Worm (Caenorhabditis elegans) whole organism, L4 larva: Measurements from ENCODE around the gene Y49F6C.6.

Experiments
- F26F4.8 ChIP-seq: fragments of 200-800 bp; sonication (Bioruptor generic); conservative IDR thresholded peaks from 2 replicates; pipeline ENCODE4 v1.3.6; 2022; ENCODE audit warnings: missing genetic modification characterization, missing compliant biosample characterization
- F49E8.2 ChIP-seq: sonication (generic microtip); optimal IDR thresholded peaks from 2 replicates; lab custom pipeline; 2016; ENCODE audit warnings: missing compliant biosample characterization, mild to moderate bottlenecking, missing genetic modification characterization, borderline replicate concordance
- R02D3.7 ChIP-seq: fragments of 150-350 bp; sonication (generic microtip); optimal IDR thresholded peaks from 3 replicates; lab custom pipeline; 2014; ENCODE audit warnings: missing biosample characterization, missing genetic modification characterization
- aha-1 ChIP-seq: fragments of 150-350 bp; peaks from one replicate; lab custom pipeline; 2014; ENCODE audit warnings: missing biosample characterization, missing genetic modification characterization
- ama-1 ChIP-seq: fragments of 150-350 bp; optimal IDR thresholded peaks from 2 replicates; lab custom pipeline; 2014; ENCODE audit warnings: inconsistent platforms, mixed read lengths
- arid-1 ChIP-seq: fragments of 200-800 bp; sonication (Bioruptor generic); conservative IDR thresholded peaks from 2 replicates; pipeline ENCODE4 v1.3.6; 2022; ENCODE audit warnings: missing genetic modification reagents, missing genetic modification characterization, missing compliant biosample characterization
- attf-4 ChIP-seq: sonication (generic microtip); optimal IDR thresholded peaks from 3 replicates; lab custom pipeline; 2017; ENCODE audit warnings: missing biosample characterization, missing genetic modification characterization
- ceh-28 ChIP-seq: fragments of 150-350 bp; optimal IDR thresholded peaks from 2 replicates; lab custom pipeline; 2014; ENCODE audit warnings: missing biosample characterization, missing genetic modification reagents, missing genetic modification characterization
- ceh-82 ChIP-seq: sonication (generic microtip); optimal IDR thresholded peaks from 2 replicates; lab custom pipeline; 2017; ENCODE audit warnings: missing biosample characterization, missing genetic modification characterization
- ces-1 ChIP-seq: fragments of 150-350 bp; sonication (generic microtip); optimal IDR thresholded peaks from 4 replicates; lab custom pipeline; 2014; ENCODE audit warnings: missing biosample characterization, missing genetic modification reagents, missing genetic modification characterization
- daf-8 ChIP-seq: fragments of 200-800 bp; sonication (Bioruptor generic); IDR thresholded peaks from 2 replicates; pipeline ENCODE4 v1.3.6; 2022; ENCODE audit warnings: missing genetic modification characterization, missing compliant biosample characterization
- dmd-9 ChIP-seq: fragments of 200-800 bp; sonication (Bioruptor generic); IDR thresholded peaks from 2 replicates; pipeline ENCODE4 v1.3.6; 2022; ENCODE audit warnings: missing genetic modification reagents, missing genetic modification characterization, missing compliant biosample characterization
- fkh-10 ChIP-seq: fragments of 150-350 bp; optimal IDR thresholded peaks from 2 replicates; lab custom pipeline; 2014; ENCODE audit warnings: missing biosample characterization, missing genetic modification reagents, missing genetic modification characterization
- fos-1 ChIP-seq: fragments of 150-350 bp; optimal IDR thresholded peaks from 2 replicates; lab custom pipeline; 2014; ENCODE audit warnings: missing biosample characterization, missing genetic modification characterization
- hif-1 ChIP-seq, 2 experiments: sonication (generic microtip); optimal IDR thresholded peaks; 2 replicates each; lab custom pipeline; 2016 to 2017; ENCODE audit warnings: missing compliant biosample characterization in 2 of 2, missing genetic modification characterization in 2 of 2, missing genetic modification reagents in 2 of 2, missing genotype in 2 of 2, mild to moderate bottlenecking in 1 of 2
- lin-1 ChIP-seq: fragments of 200-800 bp; sonication (Bioruptor generic); IDR thresholded peaks from 2 replicates; pipeline ENCODE4 v1.3.6; 2022; ENCODE audit warnings: missing genetic modification reagents, missing genetic modification characterization, missing compliant biosample characterization
- lin-13 ChIP-seq: fragments of 150-350 bp; optimal IDR thresholded peaks from 2 replicates; lab custom pipeline; 2014; ENCODE audit warnings: missing biosample characterization, missing genetic modification reagents, missing genetic modification characterization
- lin-15B ChIP-seq: fragments of 150-350 bp; sonication (generic microtip); optimal IDR thresholded peaks from 3 replicates; lab custom pipeline; 2014; ENCODE audit warnings: missing biosample characterization, missing genetic modification characterization
- lsy-2 ChIP-seq, 2 experiments: fragments of 150-350 bp in 1 of 2; sonication (generic microtip) in 1 of 2; optimal IDR thresholded peaks; 2 replicates each; lab custom pipeline; 2014 to 2017; ENCODE audit warnings: missing biosample characterization in 2 of 2, missing genetic modification characterization in 2 of 2
- mdl-1 ChIP-seq, 2 experiments: fragments of 150-350 bp in 1 of 2; sonication (generic microtip) in 1 of 2; optimal IDR thresholded peaks; 2 replicates each; lab custom pipeline; 2014 to 2017; ENCODE audit warnings: missing biosample characterization in 2 of 2, missing genetic modification characterization in 2 of 2
- mdt-29 ChIP-seq: fragments of 200-800 bp; sonication (Bioruptor generic); IDR thresholded peaks from 2 replicates; pipeline ENCODE4 v1.3.6; 2022; ENCODE audit warnings: missing genetic modification reagents, missing genetic modification characterization, missing compliant biosample characterization
- mep-1 ChIP-seq: fragments of 150-350 bp; sonication (generic microtip); optimal IDR thresholded peaks from 3 replicates; lab custom pipeline; 2014; ENCODE audit warnings: missing biosample characterization, missing genetic modification characterization
- mes-2 ChIP-seq: sonication (generic microtip); optimal IDR thresholded peaks from 2 replicates; lab custom pipeline; 2016; ENCODE audit warnings: missing genotype, mild to moderate bottlenecking, missing genetic modification characterization, missing compliant biosample characterization; ENCODE audit not compliant: poor library complexity, severe bottlenecking
- mxl-3 ChIP-seq: fragments of 200-800 bp; sonication (Bioruptor generic); optimal IDR thresholded peaks from 2 replicates; lab custom pipeline; 2018; ENCODE audit warnings: mild to moderate bottlenecking, missing genetic modification characterization, missing compliant biosample characterization
- nhr-10 ChIP-seq: fragments of 150-350 bp; optimal IDR thresholded peaks from 2 replicates; lab custom pipeline; 2014; ENCODE audit warnings: missing biosample characterization, missing genetic modification characterization
- nhr-237 ChIP-seq: sonication (generic microtip); optimal IDR thresholded peaks from 2 replicates; lab custom pipeline; 2017; ENCODE audit warnings: missing biosample characterization, missing genetic modification characterization
- nhr-41 ChIP-seq: fragments of 200-800 bp; sonication (Bioruptor generic); IDR thresholded peaks from 2 replicates; pipeline ENCODE4 v1.3.6; 2022; ENCODE audit warnings: missing genetic modification reagents, missing genetic modification characterization, missing compliant biosample characterization
- nhr-76 ChIP-seq: fragments of 150-350 bp; optimal IDR thresholded peaks from 2 replicates; lab custom pipeline; 2014; ENCODE audit warnings: missing biosample characterization, missing genetic modification characterization
- pha-4 ChIP-seq, 2 experiments: fragments of 150-350 bp in 1 of 2; fragments of 200-800 bp in 1 of 2; sonication (Bioruptor generic) in 1 of 2; IDR thresholded peaks in 1 of 2; optimal IDR thresholded peaks in 1 of 2; 2 replicates each; pipeline versions ENCODE4 v1.3.6 to Lab custom; 2014 to 2022; ENCODE audit warnings: missing genetic modification characterization in 2 of 2, missing genetic modification reagents in 2 of 2, missing biosample characterization in 1 of 2, missing compliant biosample characterization in 1 of 2
- php-3 ChIP-seq: fragments of 200-800 bp; sonication (Bioruptor generic); IDR thresholded peaks from 2 replicates; pipeline ENCODE4 v1.3.6; 2022; ENCODE audit warnings: missing genetic modification reagents, missing genetic modification characterization, missing compliant biosample characterization
- set-16 ChIP-seq: fragments of 200-800 bp; sonication (Bioruptor generic); IDR thresholded peaks from 2 replicates; pipeline ENCODE4 v1.3.6; 2022; ENCODE audit warnings: missing genetic modification reagents, missing genetic modification characterization, missing compliant biosample characterization
- tag-97 ChIP-seq: fragments of 200-800 bp; sonication (Bioruptor generic); IDR thresholded peaks from 2 replicates; pipeline ENCODE4 v1.3.6; 2022; ENCODE audit warnings: missing genetic modification characterization, missing compliant biosample characterization
- unc-39 ChIP-seq: sonication (generic microtip); optimal IDR thresholded peaks from 2 replicates; lab custom pipeline; 2017; ENCODE audit warnings: missing biosample characterization, missing genetic modification characterization
- unc-62 ChIP-seq, 3 experiments: fragments of 150-350 bp in 1 of 3; sonication (generic microtip); optimal IDR thresholded peaks in 2 of 3; peaks in 1 of 3; 1 replicate in 1 of 3; 2 replicates in 2 of 3; lab custom pipeline; 2014 to 2017; ENCODE audit warnings: missing biosample characterization in 3 of 3, missing genetic modification characterization in 3 of 3, missing genetic modification reagents in 3 of 3, missing genotype in 1 of 3
- zfp-2 ChIP-seq: sonication (generic microtip); optimal IDR thresholded peaks from 2 replicates; lab custom pipeline; 2016; ENCODE audit warnings: mild to moderate bottlenecking, missing genetic modification characterization, missing compliant biosample characterization
- zfp-3 ChIP-seq: fragments of 200-800 bp; sonication (Bioruptor generic); conservative IDR thresholded peaks from 2 replicates; pipeline ENCODE4 v1.3.6; 2022; ENCODE audit warnings: missing genetic modification reagents, missing genetic modification characterization, missing compliant biosample characterization

Y49F6C.6 gene

ce11 chrII:3341989-3342388 is 25.0 kb downstream of the Y49F6C.6 start, which contains the start of gene F14D2.11:
Gene F14D2.11 (minus strand): TSS chrII:3342089.
- no peak for TF ChIP-seq attf-4 (tag; lab: Kevin White, UChicago)
- no peak for TF ChIP-seq tag-97 (GFP tag; lab: Robert Waterston, UW)
- no peak for TF ChIP-seq lin-13
- TF ChIP-seq nhr-41 (GFP tag; lab: Robert Waterston, UW), result no peak
- no peak for TF ChIP-seq ces-1 (GFP tag; lab: Kevin White, UChicago)
- TF ChIP-seq nhr-10 (tag; lab: Kevin White, UChicago), result no peak
- TF ChIP-seq hif-1 (tag; optimal IDR thresholded peaks at IDR 0.05; lab: Kevin White, UChicago), result no peak
- no peak for TF ChIP-seq unc-39 (tag; lab: Kevin White, UChicago)
- no peak for TF ChIP-seq arid-1 (GFP tag; lab: Robert Waterston, UW)
- TF ChIP-seq lsy-2 (tag; optimal IDR thresholded peaks at IDR 0.05; lab: Kevin White, UChicago), result no peak

DNA sequence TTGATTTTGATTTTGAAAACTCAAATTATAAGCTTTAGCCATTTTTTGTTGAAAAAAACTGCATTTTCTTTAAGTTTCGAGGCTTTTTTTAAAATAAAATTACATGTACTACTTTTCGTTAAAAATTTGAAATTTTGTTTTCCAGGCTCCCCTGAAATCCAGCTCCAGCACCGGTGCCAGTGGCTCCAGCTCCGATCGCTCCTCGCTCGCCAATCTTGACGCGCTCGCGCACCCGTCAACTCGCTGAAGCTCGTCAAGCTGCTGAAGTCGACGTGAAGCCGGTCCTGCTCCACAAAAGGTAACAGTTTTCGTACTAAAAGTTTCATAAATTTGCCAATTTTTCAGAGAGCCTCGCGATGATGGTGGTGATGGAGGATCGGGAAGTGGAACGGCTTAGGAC is 26.2 kb downstream of the Y49F6C.6 start:
- TF ChIP-seq set-16 (GFP tag; lab: Robert Waterston, UW) (peak; percentile 87), nhr-237 (tag; lab: Kevin White, UChicago) (no peak)

- no peak for TF ChIP-seq fos-1 (tag; lab: Kevin White, UChicago)
- TF ChIP-seq pha-4 (GFP tag; IDR thresholded peaks at IDR 0.05; lab: Robert Waterston, UW), result no peak
- TF ChIP-seq pha-4 (tag; optimal IDR thresholded peaks at IDR 0.05; lab: Kevin White, UChicago), result no peak
- TF ChIP-seq zfp-2, result no peak
- no peak for TF ChIP-seq daf-8 (GFP tag; lab: Robert Waterston, UW)
- TF ChIP-seq dmd-9 (GFP tag; lab: Robert Waterston, UW), result no peak
- no peak for TF ChIP-seq ceh-28 (tag; lab: Kevin White, UChicago)
- no peak for TF ChIP-seq unc-62 (GFP tag; optimal IDR thresholded peaks at IDR 0.05 in 1 of 2; lab: Kevin White, UChicago)
- TF ChIP-seq unc-62 (tag; optimal IDR thresholded peaks at IDR 0.05; lab: Kevin White, UChicago), result no peak
These were observed 26.7 kb downstream of the Y49F6C.6 start, which contains the start of gene F14D2.5 for ce11 chrII:3340251-3340650. Gene F14D2.5 (plus strand): TSS chrII:3340551.

- TF ChIP-seq nhr-76, result no peak
- TF ChIP-seq unc-62 (GFP tag; optimal IDR thresholded peaks at IDR 0.05 in 1 of 2; lab: Kevin White, UChicago), result peak in 1 of 2 experiments; percentile 31
- no peak for TF ChIP-seq unc-62 (tag; optimal IDR thresholded peaks at IDR 0.05; lab: Kevin White, UChicago)
- TF ChIP-seq zfp-3 (GFP tag; lab: Robert Waterston, UW), result no peak
- TF ChIP-seq mxl-3 (GFP tag; lab: Kevin White, UChicago), result no peak
- TF ChIP-seq aha-1 (tag; lab: Kevin White, UChicago), result peak; percentile 79
- no peak for TF ChIP-seq mep-1 (tag; lab: Kevin White, UChicago)
- TF ChIP-seq lin-1, result no peak
- TF ChIP-seq, all 104 proteins: peak for 2
These were observed 28.4 kb downstream of the Y49F6C.6 start, which contains the start of gene F14D2.7 for ce11 chrII:3338556-3338955. Gene F14D2.7 (minus strand): TSS chrII:3338656.

- TF ChIP-seq ceh-28 (tag; lab: Kevin White, UChicago), result no peak
- no peak for TF ChIP-seq F26F4.8 (GFP tag; lab: Robert Waterston, UW)
- no peak for TF ChIP-seq mdt-29 (GFP tag; lab: Robert Waterston, UW)
- no peak for TF ChIP-seq lin-15B (tag; lab: Kevin White, UChicago)
These were observed 30.0 kb downstream of the Y49F6C.6 start, which contains the start of gene F14D2.19 for ce11 chrII:3337039-3337438. Gene F14D2.19 (minus strand): TSS chrII:3337139.

- no peak for TF ChIP-seq daf-8 (GFP tag; lab: Robert Waterston, UW)
- TF ChIP-seq mes-2, result no peak
- TF ChIP-seq F49E8.2 (tag; lab: Kevin White, UChicago), result no peak
- TF ChIP-seq R02D3.7 (tag; lab: Kevin White, UChicago), result no peak
- no peak for TF ChIP-seq ceh-82 (tag; lab: Kevin White, UChicago)
- TF ChIP-seq php-3, result no peak
- no peak for TF ChIP-seq mdl-1 (tag; optimal IDR thresholded peaks at IDR 0.05; lab: Kevin White, UChicago)
- no peak for TF ChIP-seq fkh-10 (GFP tag; lab: Kevin White, UChicago)
- TF ChIP-seq ama-1, result no peak
These were observed 35.0 kb downstream of the Y49F6C.6 start, which contains the start of gene irld-27 for ce11 chrII:3332039-3332438. Gene irld-27 (plus strand): TSS chrII:3332339.
